Worm (Caenorhabditis elegans): Measurements from ENCODE around the gene exc-9.

- no peak for TF ChIP-seq ceh-24 (tag; optimal IDR thresholded peaks at IDR 0.05)
- TF ChIP-seq pax-1 (tag; optimal IDR thresholded peaks at IDR 0.05) = no peak
- TF ChIP-seq dve-1 (tag; optimal IDR thresholded peaks at IDR 0.05) = no peak
Measured at ce11 chrIV:7954006-7954405, 13.2 kb upstream of the exc-9 start.

All from whole organism, late embryonic.